Worm (Caenorhabditis elegans) whole organism, mixed stage, embryonic: ENCODE data around the gene best-23.

Experiments used
- M03D4.4 ChIP-seq: sonication (generic microtip); optimal IDR thresholded peaks from 2 replicates; lab custom pipeline; 2017; ENCODE audit warnings: mild to moderate bottlenecking, missing genetic modification characterization, missing compliant biosample characterization
- bed-3 ChIP-seq: fragments of 200-800 bp; sonication (Bioruptor generic); optimal IDR thresholded peaks from 3 replicates; lab custom pipeline; 2018; ENCODE audit warnings: mild to moderate bottlenecking, missing genetic modification characterization, moderate library complexity, missing compliant biosample characterization
- blmp-1 ChIP-seq: fragments of 150-350 bp; optimal IDR thresholded peaks from 2 replicates; lab custom pipeline; 2014; ENCODE audit warnings: missing biosample characterization, missing genetic modification characterization
- ceh-39 ChIP-seq: fragments of 150-350 bp; optimal IDR thresholded peaks from 2 replicates; lab custom pipeline; 2014; ENCODE audit warnings: missing biosample characterization, missing genetic modification characterization
- ces-1 ChIP-seq: fragments of 150-350 bp; optimal IDR thresholded peaks from 2 replicates; lab custom pipeline; 2014; ENCODE audit warnings: missing biosample characterization, missing genetic modification reagents, missing genetic modification characterization
- cnd-1 ChIP-seq: fragments of 200-800 bp; sonication (Bioruptor generic); optimal IDR thresholded peaks from 2 replicates; lab custom pipeline; 2018; ENCODE audit warnings: mild to moderate bottlenecking, missing genetic modification characterization, missing compliant biosample characterization
- elt-1 ChIP-seq: sonication (generic microtip); optimal IDR thresholded peaks from 2 replicates; lab custom pipeline; 2017; ENCODE audit warnings: missing genetic modification characterization, mild to moderate bottlenecking, missing compliant biosample characterization, antibody characterized with exemption, moderate library complexity, borderline replicate concordance; ENCODE audit not compliant: insufficient read depth
- elt-3 ChIP-seq: fragments of 150-350 bp; optimal IDR thresholded peaks from 2 replicates; lab custom pipeline; 2014; ENCODE audit warnings: missing biosample characterization, missing genetic modification characterization
- flh-1 ChIP-seq: fragments of 200-800 bp; sonication (Bioruptor generic); optimal IDR thresholded peaks from 2 replicates; lab custom pipeline; 2018; ENCODE audit warnings: mild to moderate bottlenecking, missing genetic modification characterization, moderate library complexity, missing compliant biosample characterization
- ham-2 ChIP-seq: fragments of 200-800 bp; sonication (Bioruptor generic); optimal IDR thresholded peaks from 2 replicates; lab custom pipeline; 2018; ENCODE audit warnings: mild to moderate bottlenecking, missing genetic modification characterization, missing compliant biosample characterization
- hlh-1 ChIP-seq: fragments of 150-350 bp; optimal IDR thresholded peaks from 2 replicates; lab custom pipeline; 2014; ENCODE audit warnings: missing biosample characterization, missing genetic modification reagents, missing genetic modification characterization
- lin-32 ChIP-seq: fragments of 200-800 bp; sonication (Bioruptor generic); optimal IDR thresholded peaks from 2 replicates; lab custom pipeline; 2018; ENCODE audit warnings: mild to moderate bottlenecking, missing genetic modification characterization, missing compliant biosample characterization
- lsy-2 ChIP-seq: fragments of 150-350 bp; optimal IDR thresholded peaks from 2 replicates; lab custom pipeline; 2014; ENCODE audit warnings: missing biosample characterization, missing genetic modification characterization
- mab-5 ChIP-seq: fragments of 150-350 bp; optimal IDR thresholded peaks from 2 replicates; lab custom pipeline; 2014; ENCODE audit warnings: missing biosample characterization, missing genetic modification characterization
- mep-1 ChIP-seq: fragments of 150-350 bp; optimal IDR thresholded peaks from 2 replicates; lab custom pipeline; 2017; ENCODE audit warnings: missing biosample characterization, missing genetic modification reagents, missing genetic modification characterization, inconsistent platforms
- mls-2 ChIP-seq: sonication (generic microtip); optimal IDR thresholded peaks from 2 replicates; lab custom pipeline; 2016; ENCODE audit warnings: mild to moderate bottlenecking, missing genetic modification characterization, moderate library complexity, missing compliant biosample characterization
- nhr-12 ChIP-seq: fragments of 150-350 bp; optimal IDR thresholded peaks from 2 replicates; lab custom pipeline; 2014; ENCODE audit warnings: missing biosample characterization, missing genetic modification characterization
- nhr-2 ChIP-seq: fragments of 150-350 bp; optimal IDR thresholded peaks from 2 replicates; lab custom pipeline; 2014; ENCODE audit warnings: missing biosample characterization, missing genetic modification characterization
- nhr-237 ChIP-seq: fragments of 150-350 bp; optimal IDR thresholded peaks from 2 replicates; lab custom pipeline; 2014; ENCODE audit warnings: missing biosample characterization, missing genetic modification characterization
- nhr-76 ChIP-seq: sonication (generic microtip); optimal IDR thresholded peaks from 2 replicates; lab custom pipeline; 2017; ENCODE audit warnings: missing biosample characterization, missing genetic modification characterization
- sem-2 ChIP-seq: fragments of 200-800 bp; sonication (Bioruptor generic); optimal IDR thresholded peaks from 2 replicates; lab custom pipeline; 2018; ENCODE audit warnings: mild to moderate bottlenecking, missing genetic modification characterization, missing compliant biosample characterization
- snpc-4 ChIP-seq: fragments of 150-350 bp; optimal IDR thresholded peaks from 2 replicates; lab custom pipeline; 2014; ENCODE audit warnings: missing biosample characterization, missing genetic modification characterization
- sptf-1 ChIP-seq: sonication (generic microtip); optimal IDR thresholded peaks from 2 replicates; lab custom pipeline; 2017; ENCODE audit warnings: mild to moderate bottlenecking, missing genetic modification characterization, moderate library complexity, missing compliant biosample characterization
- tbx-8 ChIP-seq: fragments of 200-800 bp; sonication (Bioruptor generic); optimal IDR thresholded peaks from 2 replicates; lab custom pipeline; 2018; ENCODE audit warnings: mild to moderate bottlenecking, missing genetic modification characterization, moderate library complexity, missing compliant biosample characterization
- unc-120 ChIP-seq: sonication (generic microtip); optimal IDR thresholded peaks from 2 replicates; lab custom pipeline; 2017; ENCODE audit warnings: missing genetic modification characterization, missing compliant biosample characterization; ENCODE audit not compliant: poor library complexity, severe bottlenecking
- unc-39 ChIP-seq: fragments of 150-350 bp; optimal IDR thresholded peaks from 2 replicates; lab custom pipeline; 2014; ENCODE audit warnings: missing biosample characterization, missing genetic modification characterization
- unc-62 ChIP-seq: fragments of 150-350 bp; optimal IDR thresholded peaks from 2 replicates; lab custom pipeline; 2014; ENCODE audit warnings: missing biosample characterization, missing genetic modification reagents, missing genetic modification characterization
- zip-8 ChIP-seq: fragments of 150-350 bp; optimal IDR thresholded peaks from 2 replicates; lab custom pipeline; 2014; ENCODE audit warnings: missing biosample characterization, missing genetic modification characterization
- ztf-11 ChIP-seq: fragments of 150-350 bp; optimal IDR thresholded peaks from 2 replicates; lab custom pipeline; 2014; ENCODE audit warnings: missing biosample characterization, missing genetic modification characterization

best-23 gene

DNA sequence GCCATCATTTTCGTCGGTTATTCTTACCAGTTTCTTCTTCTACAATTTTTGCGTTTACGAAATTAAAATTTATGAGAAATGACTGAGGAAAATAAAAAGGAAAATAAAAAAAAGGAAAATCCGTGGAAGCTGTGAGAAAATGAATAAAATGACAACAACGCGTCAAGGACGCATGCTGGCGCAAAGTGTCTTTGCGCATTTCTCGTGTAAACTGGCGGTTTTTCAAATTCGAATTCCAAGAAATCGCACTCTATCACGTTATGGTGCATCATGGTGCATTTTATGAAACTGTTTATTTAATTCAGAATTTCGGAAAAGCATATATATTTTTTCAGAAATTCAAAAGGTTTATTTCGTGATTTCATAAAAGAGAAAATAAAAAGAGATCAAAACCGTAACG is 37.8 kb upstream of the best-23 start, which contains the start of gene dbt-1 (continued):
- no peak for TF ChIP-seq unc-120 (tag; lab: Kevin White, UChicago)
- no peak for TF ChIP-seq unc-39 (tag; lab: Kevin White, UChicago)
- no peak for TF ChIP-seq elt-1 (tag; lab: Kevin White, UChicago)
- TF ChIP-seq nhr-237 (tag; lab: Kevin White, UChicago), result peak; percentile 64
- no peak for TF ChIP-seq zip-8 (tag; lab: Kevin White, UChicago)
- no peak for TF ChIP-seq mab-5 (tag; lab: Kevin White, UChicago)

DNA sequence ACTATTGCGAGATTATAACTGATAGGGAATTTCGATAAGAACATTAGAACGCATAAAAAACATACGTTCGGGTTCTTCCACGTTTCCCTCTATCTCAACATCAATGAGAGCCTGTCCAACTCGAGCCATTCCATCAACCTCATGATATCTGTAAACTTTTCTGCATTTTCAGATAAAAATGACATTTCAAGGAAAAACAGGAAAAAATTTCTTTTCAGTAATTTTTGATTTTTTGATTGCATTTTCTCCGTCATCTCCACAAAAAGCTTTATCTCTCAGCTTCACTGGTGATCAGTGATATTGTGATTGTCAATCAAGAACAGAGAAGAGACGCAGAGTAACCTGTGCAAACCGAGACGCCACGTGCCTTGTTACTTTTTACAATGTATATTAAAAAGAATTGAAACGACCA is 37.0 kb upstream of the best-23 start:
- TF ChIP-seq elt-3 (no peak), nhr-237 (tag; lab: Kevin White, UChicago) (no peak), blmp-1 (tag; lab: Kevin White, UChicago) (no peak), unc-39 (tag; lab: Kevin White, UChicago) (no peak), unc-62 (GFP tag; lab: Kevin White, UChicago) (no peak), ztf-11 (tag; lab: Kevin White, UChicago) (no peak), lsy-2 (tag; lab: Kevin White, UChicago) (no peak), M03D4.4 (tag; lab: Kevin White, UChicago) (no peak), sptf-1 (tag; lab: Kevin White, UChicago) (no peak), sem-2 (GFP tag; lab: Kevin White, UChicago) (no peak), nhr-12 (no peak), flh-1 (GFP tag; lab: Kevin White, UChicago) (no peak), snpc-4 (tag; lab: Kevin White, UChicago) (no peak), lin-32 (GFP tag; lab: Kevin White, UChicago) (no peak), tbx-8 (GFP tag; lab: Kevin White, UChicago) (no peak), nhr-2 (no peak), mls-2 (tag; lab: Kevin White, UChicago) (no peak), unc-120 (tag; lab: Kevin White, UChicago) (no peak)
- TF ChIP-seq, all 35 proteins: peak for 0

DNA sequence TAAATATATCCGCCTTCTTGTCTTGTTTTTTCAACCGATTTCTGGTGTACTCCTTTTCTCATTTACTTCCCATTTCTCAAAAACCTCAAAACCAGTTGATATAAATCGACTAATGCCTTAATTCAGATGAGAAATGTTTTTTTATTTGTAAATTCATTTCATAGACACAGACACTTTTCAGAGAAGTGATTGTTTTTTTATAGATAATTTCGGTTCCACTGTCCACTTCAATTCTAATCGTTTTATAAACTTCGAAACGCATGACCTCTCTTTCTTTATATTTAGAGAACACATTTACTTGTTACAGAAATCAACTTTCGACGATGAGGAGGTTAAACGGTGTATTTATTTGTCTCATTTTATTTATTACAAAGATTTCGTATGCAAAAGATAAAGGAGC is 33.5 kb upstream of the best-23 start, which contains the start of gene ZK669.3:
TSS of gene ZK669.3 (plus strand) at position 301 of the 400 bp plus-strand sequence.
- TF ChIP-seq tbx-8 (GFP tag; lab: Kevin White, UChicago) (no peak), lsy-2 (tag; lab: Kevin White, UChicago) (no peak), snpc-4 (tag; lab: Kevin White, UChicago) (no peak), mep-1 (tag; lab: Kevin White, UChicago) (no peak), ztf-11 (tag; lab: Kevin White, UChicago) (no peak), ham-2 (GFP tag; lab: Kevin White, UChicago) (no peak), mls-2 (tag; lab: Kevin White, UChicago) (no peak), flh-1 (GFP tag; lab: Kevin White, UChicago) (no peak), lin-32 (GFP tag; lab: Kevin White, UChicago) (no peak), ceh-39 (tag; lab: Kevin White, UChicago) (no peak), ces-1 (no peak), cnd-1 (no peak), unc-39 (tag; lab: Kevin White, UChicago) (no peak), nhr-2 (no peak)
- TF ChIP-seq, all 35 proteins: peak for 0

DNA sequence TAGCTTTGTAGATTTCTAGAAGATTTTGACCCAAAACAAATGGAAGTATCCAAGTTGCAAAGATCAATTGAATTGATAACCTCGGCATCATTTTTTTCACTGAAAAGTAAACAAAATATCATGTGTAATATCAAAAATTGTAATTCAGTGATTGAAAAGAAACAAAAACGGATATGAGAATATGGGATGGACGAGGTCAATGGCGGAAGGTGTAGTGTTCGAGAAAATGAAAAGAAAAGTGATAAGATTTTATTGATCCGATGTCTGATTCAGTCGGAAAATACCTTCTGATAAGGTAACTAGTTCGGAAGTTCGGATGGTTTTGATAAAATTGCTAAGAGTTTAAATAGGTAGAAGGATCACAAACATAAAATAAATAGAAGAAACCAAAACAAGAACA is 30.7 kb upstream of the best-23 start, which contains the start of gene ZK669.2:
TSS of gene ZK669.2 (minus strand) at position 101 of the 400 bp plus-strand sequence.
- no peak for TF ChIP-seq unc-120 (tag; lab: Kevin White, UChicago)
- no peak for TF ChIP-seq ces-1
- no peak for TF ChIP-seq bed-3 (GFP tag; lab: Kevin White, UChicago)
- TF ChIP-seq lin-32 (GFP tag; lab: Kevin White, UChicago), result no peak
- TF ChIP-seq elt-1 (tag; lab: Kevin White, UChicago), result no peak
- TF ChIP-seq mab-5 (tag; lab: Kevin White, UChicago), result no peak
- no peak for TF ChIP-seq nhr-76 (tag; lab: Kevin White, UChicago)
- TF ChIP-seq cnd-1, result no peak
- TF ChIP-seq lsy-2 (tag; lab: Kevin White, UChicago), result no peak
- no peak for TF ChIP-seq snpc-4 (tag; lab: Kevin White, UChicago)

DNA sequence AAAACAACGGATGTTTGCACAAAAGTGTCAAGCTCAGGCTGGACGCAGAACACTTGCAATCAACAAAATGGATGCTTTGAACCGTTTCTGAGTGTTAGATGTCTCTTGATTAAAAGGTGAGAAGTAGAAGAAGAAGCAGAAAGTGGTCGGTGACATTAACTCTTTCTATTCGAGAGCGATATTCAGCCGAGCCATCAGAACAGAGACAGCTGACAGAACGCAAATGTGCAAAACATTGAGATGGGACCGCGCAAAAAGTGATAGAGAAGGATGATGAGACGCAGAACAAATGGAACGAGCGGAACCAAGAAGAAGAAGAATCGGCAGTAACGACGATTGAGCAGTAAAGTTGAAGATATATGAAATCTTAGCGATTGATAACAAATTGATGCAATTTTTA is 28.2 kb upstream of the best-23 start:
- TF ChIP-seq ces-1, result no peak
- TF ChIP-seq ham-2 (GFP tag; lab: Kevin White, UChicago), result no peak
- peak; percentile 23 for TF ChIP-seq unc-120 (tag; lab: Kevin White, UChicago)
- no peak for TF ChIP-seq mls-2 (tag; lab: Kevin White, UChicago)
- peak; percentile 97 for TF ChIP-seq hlh-1 (tag; lab: Kevin White, UChicago)
- peak; percentile 7 for TF ChIP-seq unc-62 (GFP tag; lab: Kevin White, UChicago)
